Fruit fly (Drosophila melanogaster) whole organism, embryonic: Measurements from ENCODE around the gene Arl4.
A peak's percentile ranks its signal among the peaks of the same experiment; 100 is the strongest.

Experiments used
- Aef1 ChIP-seq: fragments of 200-800 bp; sonication (Bioruptor generic); IDR thresholded peaks from 3 replicates; pipeline ENCODE4 v1.3.6; 2022; ENCODE audit warnings: missing biosample characterization, missing genetic modification characterization
- Asciz ChIP-seq: fragments of 200-800 bp; sonication (Bioruptor generic); optimal IDR thresholded peaks from 2 replicates; lab custom pipeline; 2017; ENCODE audit warnings: missing biosample characterization, mild to moderate bottlenecking, missing genetic modification characterization, missing genetic modification reagents
- Bdp1 ChIP-seq: fragments of 200-800 bp; sonication (Bioruptor generic); optimal IDR thresholded peaks from 3 replicates; lab custom pipeline; 2016; ENCODE audit warnings: missing biosample characterization, missing genetic modification characterization
- CG12236 ChIP-seq: fragments of 200-800 bp; sonication (Bioruptor generic); optimal IDR thresholded peaks from 2 replicates; lab custom pipeline; 2016; ENCODE audit warnings: missing biosample characterization, missing genetic modification characterization
- CG12659 ChIP-seq: fragments of 200-800 bp; sonication (Bioruptor generic); optimal IDR thresholded peaks from 3 replicates; lab custom pipeline; 2017; ENCODE audit warnings: mild to moderate bottlenecking, missing biosample characterization, missing genetic modification reagents, missing genetic modification characterization
- CG16813 ChIP-seq: fragments of 200-800 bp; sonication (Bioruptor generic); IDR thresholded peaks from 3 replicates; pipeline ENCODE4 v1.3.6; 2022; ENCODE audit warnings: missing biosample characterization, missing genetic modification characterization; ENCODE audit not compliant: partially characterized antibody
- CG17568 ChIP-seq: fragments of 200-800 bp; sonication (Bioruptor generic); optimal IDR thresholded peaks from 2 replicates; lab custom pipeline; 2018; ENCODE audit warnings: missing biosample characterization, mild to moderate bottlenecking, missing genetic modification characterization, moderate library complexity
- CG17829 ChIP-seq: fragments of 200-800 bp; optimal IDR thresholded peaks from 2 replicates; lab custom pipeline; 2019; ENCODE audit warnings: missing biosample characterization, mild to moderate bottlenecking, missing genetic modification characterization, moderate library complexity
- CG17912 ChIP-seq: fragments of 200-800 bp; sonication (Bioruptor generic); optimal IDR thresholded peaks from 2 replicates; lab custom pipeline; 2018; ENCODE audit warnings: missing biosample characterization, mild to moderate bottlenecking, missing genetic modification characterization
- CG30020 ChIP-seq: fragments of 200-800 bp; optimal IDR thresholded peaks from 2 replicates; lab custom pipeline; 2019; ENCODE audit warnings: missing biosample characterization, mild to moderate bottlenecking, missing genetic modification characterization, moderate library complexity
- CG30403 ChIP-seq: fragments of 200-800 bp; sonication (Bioruptor generic); optimal IDR thresholded peaks from 3 replicates; lab custom pipeline; 2016; ENCODE audit warnings: missing biosample characterization, missing genetic modification characterization
- CG3065 ChIP-seq: fragments of 200-800 bp; sonication (Bioruptor generic); optimal IDR thresholded peaks from 2 replicates; lab custom pipeline; 2016; ENCODE audit warnings: missing biosample characterization, missing genetic modification characterization
- CG31441 ChIP-seq: fragments of 200-800 bp; sonication (Bioruptor generic); IDR thresholded peaks from 2 replicates; pipeline ENCODE4 v1.3.6; 2022; ENCODE audit warnings: missing biosample characterization, missing genetic modification characterization
- CG32532 ChIP-seq: fragments of 200-800 bp; sonication (Bioruptor generic); IDR thresholded peaks from 2 replicates; pipeline ENCODE4 v1.3.6; 2022; ENCODE audit warnings: missing biosample characterization, missing genetic modification characterization
- CG34224 ChIP-seq: fragments of 200-800 bp; sonication (Bioruptor generic); IDR thresholded peaks from 3 replicates; pipeline ENCODE4 v1.3.6; 2022; ENCODE audit warnings: missing biosample characterization, missing genetic modification characterization; ENCODE audit not compliant: partially characterized antibody
- CG4328 ChIP-seq: fragments of 200-800 bp; sonication (Bioruptor generic); optimal IDR thresholded peaks from 3 replicates; lab custom pipeline; 2017; ENCODE audit warnings: missing biosample characterization, missing genetic modification reagents, missing genetic modification characterization
- CG4424 ChIP-seq: fragments of 200-800 bp; sonication (Bioruptor generic); optimal IDR thresholded peaks from 3 replicates; lab custom pipeline; 2016; ENCODE audit warnings: missing biosample characterization, missing genetic modification characterization
- CG6813 ChIP-seq: fragments of 200-800 bp; sonication (Bioruptor generic); optimal IDR thresholded peaks from 2 replicates; lab custom pipeline; 2017; ENCODE audit warnings: missing biosample characterization, missing genetic modification characterization, mild to moderate bottlenecking, moderate library complexity, missing genetic modification reagents
- CG7839 ChIP-seq: fragments of 200-800 bp; sonication (Bioruptor generic); optimal IDR thresholded peaks from 3 replicates; lab custom pipeline; 2018; ENCODE audit warnings: missing biosample characterization, mild to moderate bottlenecking, missing genetic modification characterization, moderate library complexity
- Camta ChIP-seq: fragments of 200-800 bp; sonication (Bioruptor generic); optimal IDR thresholded peaks from 2 replicates; lab custom pipeline; 2016; ENCODE audit warnings: missing biosample characterization, missing genetic modification characterization
- Doc3 ChIP-seq: fragments of 200-800 bp; sonication (Bioruptor generic); IDR thresholded peaks from 3 replicates; pipeline ENCODE4 v1.3.6; 2022; ENCODE audit warnings: missing biosample characterization, missing genetic modification characterization; ENCODE audit not compliant: partially characterized antibody
- Drgx ChIP-seq: fragments of 200-800 bp; sonication (Bioruptor generic); IDR thresholded peaks from 2 replicates; pipeline ENCODE4 v1.3.6; 2022; ENCODE audit warnings: missing biosample characterization, missing genetic modification characterization
- Gug ChIP-seq: fragments of 200-800 bp; sonication (Bioruptor generic); IDR thresholded peaks from 4 replicates; pipeline ENCODE4 v1.3.6; 2022; ENCODE audit warnings: missing biosample characterization, missing genetic modification characterization
- Lim3 ChIP-seq: fragments of 200-800 bp; sonication (Bioruptor generic); IDR thresholded peaks from 2 replicates; pipeline ENCODE4 v1.3.6; 2022; ENCODE audit warnings: missing biosample characterization, missing genetic modification characterization
- Mrtf ChIP-seq: fragments of 200-800 bp; sonication (Bioruptor generic); IDR thresholded peaks from 3 replicates; pipeline ENCODE4 v1.3.6; 2022; ENCODE audit warnings: missing biosample characterization, missing genetic modification characterization
- Nf-YC ChIP-seq: fragments of 200-800 bp; optimal IDR thresholded peaks from 3 replicates; lab custom pipeline; 2019; ENCODE audit warnings: missing biosample characterization, mild to moderate bottlenecking, missing genetic modification characterization, moderate library complexity
- Sox100B ChIP-seq: fragments of 200-800 bp; sonication (Bioruptor generic); optimal IDR thresholded peaks from 3 replicates; lab custom pipeline; 2018; ENCODE audit warnings: missing biosample characterization, mild to moderate bottlenecking, missing genetic modification characterization
- Spps ChIP-seq: fragments of 200-800 bp; sonication (Bioruptor generic); optimal IDR thresholded peaks from 2 replicates; lab custom pipeline; 2018; ENCODE audit warnings: missing biosample characterization, mild to moderate bottlenecking, missing genetic modification characterization
- TFAM ChIP-seq: fragments of 200-800 bp; sonication (Bioruptor generic); optimal IDR thresholded peaks from 2 replicates; lab custom pipeline; 2017; ENCODE audit warnings: missing biosample characterization, missing genetic modification characterization, inconsistent platforms
- YL-1 ChIP-seq: fragments of 200-800 bp; sonication (Bioruptor generic); optimal IDR thresholded peaks from 3 replicates; lab custom pipeline; 2017; ENCODE audit warnings: missing biosample characterization, mild to moderate bottlenecking, missing genetic modification characterization
- ac ChIP-seq: fragments of 200-800 bp; sonication (Bioruptor generic); optimal IDR thresholded peaks from 3 replicates; lab custom pipeline; 2017; ENCODE audit warnings: missing biosample characterization, mild to moderate bottlenecking, missing genetic modification characterization
- aop ChIP-seq: fragments of 200-800 bp; sonication (Bioruptor generic); IDR thresholded peaks from 2 replicates; pipeline ENCODE4 v1.3.6; 2022; ENCODE audit warnings: missing biosample characterization, missing genetic modification characterization
- cato ChIP-seq: fragments of 200-800 bp; sonication (Bioruptor generic); optimal IDR thresholded peaks from 2 replicates; lab custom pipeline; 2016; ENCODE audit warnings: missing biosample characterization, missing genetic modification characterization, borderline replicate concordance
- cg ChIP-seq: fragments of 200-800 bp; sonication (Bioruptor generic); optimal IDR thresholded peaks from 3 replicates; lab custom pipeline; 2019; ENCODE audit warnings: missing biosample characterization, mild to moderate bottlenecking, missing genetic modification characterization, moderate library complexity
- exex ChIP-seq: fragments of 200-800 bp; sonication (Bioruptor generic); optimal IDR thresholded peaks from 4 replicates; lab custom pipeline; 2018; ENCODE audit warnings: missing biosample characterization, mild to moderate bottlenecking, missing genetic modification characterization, moderate library complexity
- fd96Cb ChIP-seq: fragments of 200-800 bp; sonication (Bioruptor generic); optimal IDR thresholded peaks from 2 replicates; lab custom pipeline; 2018; ENCODE audit warnings: missing biosample characterization, mild to moderate bottlenecking, missing genetic modification characterization, moderate library complexity
- gem ChIP-seq: fragments of 200-800 bp; sonication (Bioruptor generic); optimal IDR thresholded peaks from 2 replicates; lab custom pipeline; 2019; ENCODE audit warnings: missing biosample characterization, mild to moderate bottlenecking, missing genetic modification characterization, moderate library complexity
- h ChIP-seq: fragments of >200 bp; optimal IDR thresholded peaks from 2 replicates; lab custom pipeline; 2017
- hkb ChIP-seq, 2 experiments: fragments of 200-800 bp in 1 of 2; fragments of >200 bp in 1 of 2; sonication (Bioruptor generic) in 1 of 2; IDR thresholded peaks in 1 of 2; optimal IDR thresholded peaks in 1 of 2; 2 replicates each; pipeline versions ENCODE4 v1.3.6 to Lab custom; 2017 to 2022; ENCODE audit warnings: missing biosample characterization in 1 of 2, missing genetic modification characterization in 1 of 2
- oc ChIP-seq: fragments of 200-800 bp; sonication (Bioruptor generic); optimal IDR thresholded peaks from 2 replicates; lab custom pipeline; 2018; ENCODE audit warnings: missing biosample characterization, mild to moderate bottlenecking, missing genetic modification characterization, moderate library complexity
- otp ChIP-seq: fragments of 200-800 bp; sonication (Bioruptor generic); IDR thresholded peaks from 3 replicates; pipeline ENCODE4, ENCODE4 v1.3.6; 2022; ENCODE audit warnings: missing biosample characterization, missing genetic modification characterization
- pb ChIP-seq: fragments of 200-800 bp; sonication (Bioruptor generic); optimal IDR thresholded peaks from 3 replicates; lab custom pipeline; 2016; ENCODE audit warnings: missing biosample characterization, missing genetic modification characterization
- pho ChIP-seq: fragments of 200-800 bp; sonication (Bioruptor generic); optimal IDR thresholded peaks from 2 replicates; lab custom pipeline; 2016; ENCODE audit warnings: missing biosample characterization, missing genetic modification characterization
- psq ChIP-seq: fragments of 200-800 bp; sonication (Bioruptor generic); optimal IDR thresholded peaks from 2 replicates; lab custom pipeline; 2017; ENCODE audit warnings: missing biosample characterization, missing genetic modification characterization
- shn ChIP-seq: fragments of 200-800 bp; sonication (Bioruptor generic); optimal IDR thresholded peaks from 3 replicates; lab custom pipeline; 2016; ENCODE audit warnings: missing biosample characterization, missing genetic modification characterization
- slbo ChIP-seq: fragments of 200-800 bp; sonication (Bioruptor generic); IDR thresholded peaks from 2 replicates; pipeline ENCODE4 v1.3.6; 2022; ENCODE audit warnings: missing biosample characterization, missing genetic modification characterization
- so ChIP-seq: fragments of 200-800 bp; sonication (Bioruptor generic); IDR thresholded peaks from 3 replicates; pipeline ENCODE4 v1.3.6; 2022; ENCODE audit warnings: missing biosample characterization, missing genetic modification characterization
- stwl ChIP-seq: fragments of 200-800 bp; sonication (Bioruptor generic); optimal IDR thresholded peaks from 3 replicates; lab custom pipeline; 2018; ENCODE audit warnings: missing biosample characterization, mild to moderate bottlenecking, missing genetic modification characterization, moderate library complexity
- twi ChIP-seq: fragments of 200-800 bp; optimal IDR thresholded peaks from 2 replicates; lab custom pipeline; 2019; ENCODE audit warnings: missing biosample characterization, mild to moderate bottlenecking, missing genetic modification characterization, moderate library complexity
- unc-4 ChIP-seq: fragments of 200-800 bp; sonication (Bioruptor generic); IDR thresholded peaks from 2 replicates; pipeline ENCODE4 v1.3.6; 2022; ENCODE audit warnings: missing biosample characterization, missing genetic modification characterization; ENCODE audit not compliant: partially characterized antibody
- zf30C ChIP-seq: fragments of 200-800 bp; sonication (Bioruptor generic); optimal IDR thresholded peaks from 3 replicates; lab custom pipeline; 2018; ENCODE audit warnings: missing biosample characterization, mild to moderate bottlenecking, missing genetic modification characterization

The Arl4 gene

DNA sequence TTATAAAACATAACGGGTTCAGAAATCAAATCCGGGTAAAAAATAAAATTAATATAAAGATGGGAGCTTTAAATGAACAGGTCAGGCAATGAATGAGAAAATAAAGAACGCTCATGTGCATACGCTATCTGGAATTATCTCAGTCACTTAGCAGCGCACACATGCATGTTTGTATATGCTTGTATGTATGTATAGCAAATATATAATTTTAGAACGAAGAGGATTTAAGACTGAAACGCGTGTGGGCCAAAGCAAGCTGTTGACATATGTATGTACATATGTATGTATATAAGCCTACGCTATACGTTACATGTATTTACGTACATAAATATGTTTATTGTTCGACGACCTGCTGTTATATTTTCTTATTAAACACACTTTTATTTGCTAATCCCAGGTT lies 46.6 kb upstream of the Arl4 start (continued):
- TF ChIP-seq CG12236 (GFP tag; lab: Kevin White, UChicago) (peak; percentile 57), hkb (optimal IDR thresholded peaks at IDR 0.05; lab: Kevin White, UChicago) (no peak), hkb (GFP tag; IDR thresholded peaks at IDR 0.05; lab: Robert Waterston, UW) (0 out of 2 replicates have a peak, but pooled peaks have one; percentile 51), gem (tag; lab: Kevin White, UChicago) (peak; percentile 31), psq (GFP tag; lab: Kevin White, UChicago) (no peak), CG17829 (no peak), Mrtf (GFP tag; lab: Robert Waterston, UW) (no peak), ac (peak; percentile 77), CG31441 (GFP tag; lab: Robert Waterston, UW) (no peak), cg (peak; percentile 66), Aef1 (GFP tag; lab: Robert Waterston, UW) (no peak), CG4328 (peak; percentile 53), CG17912 (GFP tag; lab: Kevin White, UChicago) (peak; percentile 24), CG4424 (peak; percentile 27), stwl (tag; lab: Kevin White, UChicago) (peak; percentile 29), slbo (no peak), twi (peak; percentile 82), zf30C (GFP tag; lab: Kevin White, UChicago) (no peak), exex (tag; lab: Kevin White, UChicago) (no peak), Gug (no peak), Nf-YC (tag; lab: Kevin White, UChicago) (no peak), CG32532 (GFP tag; lab: Robert Waterston, UW) (no peak), so (GFP tag; lab: Robert Waterston, UW) (no peak), Drgx (GFP tag; lab: Robert Waterston, UW) (no peak), aop (no peak), Asciz (peak; percentile 45), CG16813 (GFP tag; lab: Robert Waterston, UW) (no peak), CG6813 (GFP tag; lab: Kevin White, UChicago) (peak; percentile 68), pb (GFP tag; lab: Kevin White, UChicago) (no peak), CG12659 (GFP tag; lab: Kevin White, UChicago) (peak; percentile 47), Bdp1 (GFP tag; lab: Kevin White, UChicago) (no peak), CG34224 (GFP tag; lab: Robert Waterston, UW) (no peak), CG3065 (GFP tag; lab: Kevin White, UChicago) (no peak), unc-4 (no peak), YL-1 (GFP tag; lab: Kevin White, UChicago) (peak; percentile 48), fd96Cb (tag; lab: Kevin White, UChicago) (no peak), CG30020 (tag; lab: Kevin White, UChicago) (peak; percentile 71), CG17568 (GFP tag; lab: Kevin White, UChicago) (peak; percentile 77), Doc3 (no peak), cato (no peak), CG7839 (tag; lab: Kevin White, UChicago) (no peak), Spps (tag; lab: Kevin White, UChicago) (peak; percentile 3), Sox100B (GFP tag; lab: Kevin White, UChicago) (peak; percentile 49), Lim3 (GFP tag; lab: Robert Waterston, UW) (no peak), Camta (GFP tag; lab: Kevin White, UChicago) (no peak), h (lab: Kevin White, UChicago) (no peak), shn (GFP tag; lab: Kevin White, UChicago) (no peak), otp (GFP tag; lab: Robert Waterston, UW) (no peak), pho (GFP tag; lab: Kevin White, UChicago) (peak; percentile 10), TFAM (GFP tag; lab: Kevin White, UChicago) (no peak), CG30403 (GFP tag; lab: Kevin White, UChicago) (no peak), oc (tag; lab: Kevin White, UChicago) (no peak)
